Worm (Caenorhabditis elegans) whole organism, young adult: ENCODE data around the gene C47E12.11.

Experiments
- D2030.7 ChIP-seq: fragments of 200-800 bp; sonication (Bioruptor generic); IDR thresholded peaks from 2 replicates; pipeline ENCODE4 v1.3.6; 2022; ENCODE audit warnings: missing genetic modification reagents, missing genetic modification characterization, missing compliant biosample characterization
- F10E7.11 ChIP-seq: sonication (generic microtip); optimal IDR thresholded peaks from 2 replicates; lab custom pipeline; 2017; ENCODE audit warnings: mild to moderate bottlenecking, missing genetic modification characterization, moderate library complexity, missing compliant biosample characterization
- F22D6.2 ChIP-seq: sonication (generic microtip); optimal IDR thresholded peaks from 2 replicates; lab custom pipeline; 2016; ENCODE audit warnings: mild to moderate bottlenecking, missing genetic modification characterization, missing compliant biosample characterization
- F23B12.7 ChIP-seq: sonication (generic microtip); optimal IDR thresholded peaks from 2 replicates; lab custom pipeline; 2017; ENCODE audit warnings: missing genetic modification characterization, mild to moderate bottlenecking, missing compliant biosample characterization, antibody characterized with exemption, moderate library complexity; ENCODE audit not compliant: insufficient read depth
- F39B2.1 ChIP-seq: fragments of 200-800 bp; sonication (Bioruptor generic); IDR thresholded peaks from 2 replicates; pipeline ENCODE4 v1.3.6; 2022; ENCODE audit warnings: missing genetic modification reagents, missing genetic modification characterization, missing compliant biosample characterization
- F49E8.2 ChIP-seq: sonication (generic microtip); optimal IDR thresholded peaks from 3 replicates; lab custom pipeline; 2017; ENCODE audit warnings: missing genetic modification characterization, mild to moderate bottlenecking, missing compliant biosample characterization, antibody characterized with exemption, moderate library complexity; ENCODE audit not compliant: insufficient read depth
- F55B11.4 ChIP-seq: sonication (generic microtip); optimal IDR thresholded peaks from 2 replicates; lab custom pipeline; 2016; ENCODE audit warnings: missing compliant biosample characterization, missing genetic modification characterization, borderline replicate concordance; ENCODE audit not compliant: insufficient read depth
- K12H6.12 ChIP-seq: fragments of 200-800 bp; sonication (Bioruptor generic); optimal IDR thresholded peaks from 2 replicates; lab custom pipeline; 2018; ENCODE audit warnings: mild to moderate bottlenecking, missing genetic modification characterization, missing compliant biosample characterization
- Y53F4B.3 ChIP-seq: fragments of 200-800 bp; sonication (Bioruptor generic); IDR thresholded peaks from 2 replicates; pipeline ENCODE4 v1.3.6; 2022; ENCODE audit warnings: missing genetic modification reagents, missing genetic modification characterization, missing compliant biosample characterization
- Y95B8A.8 ChIP-seq: fragments of 200-800 bp; sonication (Bioruptor generic); IDR thresholded peaks from 2 replicates; pipeline ENCODE4 v1.3.6; 2022; ENCODE audit warnings: missing genetic modification reagents, missing genetic modification characterization, missing compliant biosample characterization
- akir-1 ChIP-seq: fragments of 200-800 bp; sonication (Bioruptor generic); optimal IDR thresholded peaks from 2 replicates; lab custom pipeline; 2018; ENCODE audit warnings: mild to moderate bottlenecking, missing genetic modification characterization, moderate library complexity, missing compliant biosample characterization
- atf-7 ChIP-seq: sonication (generic microtip); optimal IDR thresholded peaks from 2 replicates; lab custom pipeline; 2017; ENCODE audit warnings: mild to moderate bottlenecking, missing genetic modification characterization, missing compliant biosample characterization
- attf-3 ChIP-seq: fragments of 200-800 bp; sonication (Bioruptor generic); conservative IDR thresholded peaks from 2 replicates; pipeline ENCODE4 v1.3.6; 2022; ENCODE audit warnings: missing genetic modification reagents, missing genetic modification characterization, missing compliant biosample characterization
- bed-1 ChIP-seq: fragments of 200-800 bp; sonication (Bioruptor generic); IDR thresholded peaks from 2 replicates; pipeline ENCODE4 v1.3.6; 2022; ENCODE audit warnings: missing genetic modification reagents, missing genetic modification characterization, missing compliant biosample characterization
- ccch-3 ChIP-seq: fragments of 200-800 bp; sonication (Bioruptor generic); optimal IDR thresholded peaks from 2 replicates; lab custom pipeline; 2018; ENCODE audit warnings: mild to moderate bottlenecking, missing genetic modification characterization, missing compliant biosample characterization
- cebp-1 ChIP-seq, 2 experiments: fragments of 200-800 bp in 1 of 2; sonication (Bioruptor generic) in 1 of 2; sonication (generic microtip) in 1 of 2; IDR thresholded peaks in 1 of 2; optimal IDR thresholded peaks in 1 of 2; 2 replicates each; pipeline versions ENCODE4 v1.3.6 to Lab custom; 2017 to 2022; ENCODE audit warnings: missing compliant biosample characterization in 2 of 2, missing genetic modification characterization in 2 of 2, mild to moderate bottlenecking in 1 of 2, missing genetic modification reagents in 1 of 2, moderate library complexity in 1 of 2
- ceh-91 ChIP-seq: fragments of 200-800 bp; sonication (Bioruptor generic); IDR thresholded peaks from 2 replicates; pipeline ENCODE4 v1.3.6; 2022; ENCODE audit warnings: missing genetic modification reagents, missing genetic modification characterization, missing compliant biosample characterization
- chd-7 ChIP-seq: sonication (generic microtip); optimal IDR thresholded peaks from 2 replicates; lab custom pipeline; 2016; ENCODE audit warnings: mild to moderate bottlenecking, missing genetic modification characterization, moderate library complexity, missing compliant biosample characterization
- die-1 ChIP-seq: sonication (generic microtip); optimal IDR thresholded peaks from 2 replicates; lab custom pipeline; 2016; ENCODE audit warnings: missing genotype, mild to moderate bottlenecking, missing genetic modification characterization, missing compliant biosample characterization
- fkh-3 ChIP-seq: sonication (generic microtip); optimal IDR thresholded peaks from 2 replicates; lab custom pipeline; 2016; ENCODE audit warnings: mild to moderate bottlenecking, missing genetic modification characterization, missing compliant biosample characterization
- gei-17 ChIP-seq: fragments of 200-800 bp; sonication (Bioruptor generic); optimal IDR thresholded peaks from 2 replicates; lab custom pipeline; 2018; ENCODE audit warnings: mild to moderate bottlenecking, missing genetic modification characterization, missing compliant biosample characterization
- lag-1 ChIP-seq: fragments of 200-800 bp; sonication (Bioruptor generic); IDR thresholded peaks from 2 replicates; pipeline ENCODE4 v1.3.6; 2022; ENCODE audit warnings: missing genetic modification reagents, missing genetic modification characterization, missing compliant biosample characterization
- let-526 ChIP-seq: fragments of 200-800 bp; sonication (Bioruptor generic); IDR thresholded peaks from 2 replicates; pipeline ENCODE4 v1.3.6; 2022; ENCODE audit warnings: missing genetic modification reagents, missing genetic modification characterization, missing compliant biosample characterization
- let-607 ChIP-seq, 2 experiments: fragments of 200-800 bp in 1 of 2; sonication (Bioruptor generic) in 1 of 2; sonication (generic microtip) in 1 of 2; optimal IDR thresholded peaks; 2 replicates each; lab custom pipeline; 2016 to 2018; ENCODE audit warnings: mild to moderate bottlenecking in 2 of 2, missing compliant biosample characterization in 2 of 2, missing genetic modification characterization in 2 of 2, moderate library complexity in 2 of 2, missing genotype in 1 of 2
- lin-40 ChIP-seq: sonication (generic microtip); optimal IDR thresholded peaks from 2 replicates; lab custom pipeline; 2016; ENCODE audit warnings: missing genetic modification characterization, mild to moderate bottlenecking, missing compliant biosample characterization, missing genotype, missing genetic modification reagents
- lir-1 ChIP-seq: fragments of 200-800 bp; sonication (Bioruptor generic); conservative IDR thresholded peaks from 2 replicates; pipeline ENCODE4 v1.3.6; 2022; ENCODE audit warnings: missing genetic modification reagents, missing genetic modification characterization, missing compliant biosample characterization
- lsl-1 ChIP-seq: fragments of 200-800 bp; sonication (Bioruptor generic); optimal IDR thresholded peaks from 2 replicates; lab custom pipeline; 2018; ENCODE audit warnings: mild to moderate bottlenecking, missing genetic modification characterization, moderate library complexity, missing compliant biosample characterization
- madf-3 ChIP-seq: fragments of 200-800 bp; sonication (Bioruptor generic); IDR thresholded peaks from 2 replicates; pipeline ENCODE4 v1.3.6; 2022; ENCODE audit warnings: missing genetic modification reagents, missing genetic modification characterization, missing compliant biosample characterization
- mcd-1 ChIP-seq: fragments of 200-800 bp; sonication (Bioruptor generic); IDR thresholded peaks from 2 replicates; pipeline ENCODE4 v1.3.6; 2022; ENCODE audit warnings: missing genetic modification reagents, missing genetic modification characterization, missing compliant biosample characterization
- mes-4 ChIP-seq: sonication (generic microtip); optimal IDR thresholded peaks from 2 replicates; lab custom pipeline; 2016; ENCODE audit warnings: missing genotype, missing genetic modification characterization, missing compliant biosample characterization
- mxl-1 ChIP-seq: sonication (generic microtip); optimal IDR thresholded peaks from 2 replicates; lab custom pipeline; 2016; ENCODE audit warnings: missing genetic modification characterization, missing compliant biosample characterization
- nhr-179 ChIP-seq: sonication (generic microtip); optimal IDR thresholded peaks from 2 replicates; lab custom pipeline; 2016; ENCODE audit warnings: mild to moderate bottlenecking, missing genetic modification characterization, missing compliant biosample characterization
- nhr-90 ChIP-seq: sonication (generic microtip); optimal IDR thresholded peaks from 2 replicates; lab custom pipeline; 2016; ENCODE audit warnings: missing genotype, mild to moderate bottlenecking, missing genetic modification characterization, missing compliant biosample characterization
- pbrm-1 ChIP-seq: fragments of 200-800 bp; sonication (Bioruptor generic); IDR thresholded peaks from 2 replicates; pipeline ENCODE4 v1.3.6; 2022; ENCODE audit warnings: missing genetic modification reagents, missing genetic modification characterization, missing compliant biosample characterization
- sdz-38 ChIP-seq: sonication (generic microtip); optimal IDR thresholded peaks from 2 replicates; lab custom pipeline; 2016; ENCODE audit warnings: missing genotype, missing genetic modification characterization, missing compliant biosample characterization
- snpc-1.1 ChIP-seq: sonication (generic microtip); optimal IDR thresholded peaks from 2 replicates; lab custom pipeline; 2017; ENCODE audit warnings: missing genetic modification characterization, mild to moderate bottlenecking, missing compliant biosample characterization, antibody characterized with exemption, moderate library complexity, missing genotype, missing genetic modification reagents; ENCODE audit not compliant: insufficient read depth
- snpc-1.3 ChIP-seq: sonication (generic microtip); optimal IDR thresholded peaks from 2 replicates; lab custom pipeline; 2017; ENCODE audit warnings: missing genetic modification characterization, mild to moderate bottlenecking, missing compliant biosample characterization, antibody characterized with exemption, moderate library complexity, missing genotype, missing genetic modification reagents; ENCODE audit not compliant: insufficient read depth
- snpc-3.4 ChIP-seq: sonication (generic microtip); optimal IDR thresholded peaks from 2 replicates; lab custom pipeline; 2017; ENCODE audit warnings: missing genetic modification characterization, mild to moderate bottlenecking, missing compliant biosample characterization, antibody characterized with exemption, moderate library complexity, missing genotype, missing genetic modification reagents
- snpc-4 ChIP-seq, 5 experiments: fragments of 150-350 bp in 1 of 5; sonication (generic microtip) in 4 of 5; optimal IDR thresholded peaks; 2 replicates each; lab custom pipeline; 2014 to 2018; ENCODE audit warnings: missing genetic modification characterization in 5 of 5, missing biosample characterization in 3 of 5, antibody characterized with exemption in 2 of 5, mild to moderate bottlenecking in 2 of 5, missing compliant biosample characterization in 2 of 5, missing genotype in 2 of 5, moderate library complexity in 2 of 5, missing genetic modification reagents in 1 of 5
- sptf-2 ChIP-seq: fragments of 200-800 bp; sonication (Bioruptor generic); optimal IDR thresholded peaks from 2 replicates; lab custom pipeline; 2018; ENCODE audit warnings: mild to moderate bottlenecking, missing genetic modification characterization, missing compliant biosample characterization
- tlf-1 ChIP-seq: fragments of 200-800 bp; sonication (Bioruptor generic); optimal IDR thresholded peaks from 2 replicates; lab custom pipeline; 2018; ENCODE audit warnings: mild to moderate bottlenecking, missing genetic modification characterization, missing compliant biosample characterization
- unc-130 ChIP-seq: sonication (generic microtip); optimal IDR thresholded peaks from 2 replicates; lab custom pipeline; 2016; ENCODE audit warnings: missing genetic modification reagents, missing genetic modification characterization, missing compliant biosample characterization
- zim-3 ChIP-seq: sonication (generic microtip); optimal IDR thresholded peaks from 2 replicates; lab custom pipeline; 2017; ENCODE audit warnings: mild to moderate bottlenecking, missing genetic modification characterization, moderate library complexity, missing compliant biosample characterization
- ztf-25 ChIP-seq: fragments of 200-800 bp; sonication (Bioruptor generic); IDR thresholded peaks from 2 replicates; pipeline ENCODE4 v1.3.6; 2022; ENCODE audit warnings: missing genetic modification reagents, missing genetic modification characterization, missing compliant biosample characterization
- ztf-3 ChIP-seq: fragments of 200-800 bp; sonication (Bioruptor generic); optimal IDR thresholded peaks from 2 replicates; lab custom pipeline; 2018; ENCODE audit warnings: mild to moderate bottlenecking, missing genetic modification characterization, missing compliant biosample characterization

The C47E12.11 gene

DNA sequence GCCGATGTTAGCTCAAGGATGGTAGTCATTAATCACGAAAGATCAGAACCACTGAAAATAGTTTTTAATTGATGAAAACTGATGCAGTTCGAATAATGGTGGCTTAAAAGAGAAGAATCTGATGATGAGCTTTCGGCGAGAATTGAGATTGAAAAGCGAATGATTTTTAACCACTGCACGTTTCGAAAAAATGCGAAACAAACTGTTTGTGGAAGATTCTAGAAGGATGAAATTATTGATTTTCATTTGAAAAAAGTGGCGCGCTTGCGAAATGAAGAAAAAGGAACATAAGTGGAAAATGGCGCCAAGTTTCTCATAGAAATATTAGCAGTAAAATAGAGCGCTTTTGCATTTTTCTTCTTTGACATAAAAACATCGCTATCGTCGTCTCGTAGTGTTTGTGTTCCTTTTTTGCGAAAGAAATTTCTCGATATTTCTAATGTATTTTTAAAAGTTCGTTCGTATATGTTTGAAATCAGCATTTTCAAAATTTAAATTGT lies 25.7 kb downstream of the C47E12.11 start, which contains the start of gene uba-1 (continued):
- TF ChIP-seq lir-1 (GFP tag; lab: Robert Waterston, UW) (no peak; the same call in 1 of the 2 replicates), let-607 (tag; optimal IDR thresholded peaks at IDR 0.05; lab: Kevin White, UChicago) (peak; percentile 24 to 30), pbrm-1 (GFP tag; lab: Robert Waterston, UW) (peak; percentile 63; the same call in 1 of the 2 replicates), D2030.7 (GFP tag; lab: Robert Waterston, UW) (peak; percentile 68), mcd-1 (GFP tag; lab: Robert Waterston, UW) (peak; percentile 58; the same call in 1 of the 2 replicates), ceh-91 (peak; percentile 73; the same call in 1 of the 2 replicates), chd-7 (tag; lab: Kevin White, UChicago) (peak; percentile 35), die-1 (peak; percentile 42), F39B2.1 (GFP tag; lab: Robert Waterston, UW) (no peak), sdz-38 (tag; lab: Kevin White, UChicago) (no peak), F22D6.2 (tag; lab: Kevin White, UChicago) (no peak), akir-1 (no peak), attf-3 (no peak), unc-130 (GFP tag; lab: Kevin White, UChicago) (peak; percentile 55), atf-7 (tag; lab: Kevin White, UChicago) (peak; percentile 48), ztf-25 (GFP tag; lab: Robert Waterston, UW) (no peak), snpc-3.4 (tag; lab: Kevin White, UChicago) (peak; percentile 42), snpc-1.1 (tag; lab: Kevin White, UChicago) (no peak), mxl-1 (tag; lab: Kevin White, UChicago) (no peak), Y95B8A.8 (GFP tag; lab: Robert Waterston, UW) (no peak), F55B11.4 (tag; lab: Kevin White, UChicago) (no peak), F49E8.2 (tag; lab: Kevin White, UChicago) (peak; percentile 53), F23B12.7 (tag; lab: Kevin White, UChicago) (peak; percentile 59), lag-1 (no peak), ztf-3 (GFP tag; lab: Kevin White, UChicago) (no peak), gei-17 (GFP tag; lab: Kevin White, UChicago) (no peak), nhr-179 (tag; lab: Kevin White, UChicago) (no peak), ccch-3 (GFP tag; lab: Kevin White, UChicago) (no peak), lin-40 (peak; percentile 31), snpc-1.3 (tag; lab: Kevin White, UChicago) (peak; percentile 14), sptf-2 (GFP tag; lab: Kevin White, UChicago) (no peak), K12H6.12 (tag; lab: Kevin White, UChicago) (no peak), madf-3 (GFP tag; lab: Robert Waterston, UW) (no peak), cebp-1 (GFP tag; IDR thresholded peaks at IDR 0.05; lab: Robert Waterston, UW) (peak; percentile 49; the same call in 1 of the 2 replicates), cebp-1 (tag; optimal IDR thresholded peaks at IDR 0.05; lab: Kevin White, UChicago) (peak; percentile 94), Y53F4B.3 (GFP tag; lab: Robert Waterston, UW) (no peak), tlf-1 (peak; percentile 87), bed-1 (GFP tag; lab: Robert Waterston, UW) (no peak), mes-4 (tag; lab: Kevin White, UChicago) (no peak), zim-3 (tag; lab: Kevin White, UChicago) (no peak), let-526 (GFP tag; lab: Robert Waterston, UW) (no peak), F10E7.11 (tag; lab: Kevin White, UChicago) (no peak), lsl-1 (GFP tag; lab: Kevin White, UChicago) (peak; percentile 70), nhr-90 (tag; lab: Kevin White, UChicago) (peak; percentile 13), fkh-3 (no peak), snpc-4 (GFP tag; optimal IDR thresholded peaks at IDR 0.05; lab: Kevin White, UChicago) (no peak), snpc-4 (tag; optimal IDR thresholded peaks at IDR 0.05; lab: Kevin White, UChicago) (peak; percentile 6 to 50 (median 40))
